Worm (Caenorhabditis elegans) whole organism, late embryonic: ENCODE data around the gene slc-17.4.

Source experiments
- che-1 ChIP-seq: sonication (generic microtip); optimal IDR thresholded peaks from 2 replicates; lab custom pipeline; 2016; ENCODE audit warnings: mild to moderate bottlenecking, missing genetic modification characterization, missing compliant biosample characterization
- lin-11 ChIP-seq: fragments of 200-800 bp; sonication (Bioruptor generic); optimal IDR thresholded peaks from 2 replicates; lab custom pipeline; 2018; ENCODE audit warnings: mild to moderate bottlenecking, missing genetic modification characterization, missing compliant biosample characterization
- pha-2 ChIP-seq: sonication (generic microtip); optimal IDR thresholded peaks from 2 replicates; lab custom pipeline; 2017; ENCODE audit warnings: mild to moderate bottlenecking, missing genetic modification characterization, missing compliant biosample characterization
- unc-86 ChIP-seq: sonication (generic microtip); optimal IDR thresholded peaks from 2 replicates; lab custom pipeline; 2016; ENCODE audit warnings: missing genetic modification characterization, missing compliant biosample characterization
- zip-5 ChIP-seq: sonication (generic microtip); optimal IDR thresholded peaks from 2 replicates; lab custom pipeline; 2016; ENCODE audit warnings: missing genetic modification characterization, missing compliant biosample characterization

ce11 chrIV:17292350-17292749 is 817 bp upstream of the slc-17.4 start:
- TF ChIP-seq unc-86 (no peak), pha-2 (tag; lab: Kevin White, UChicago) (no peak), lin-11 (tag; lab: Kevin White, UChicago) (no peak), che-1 (tag; lab: Kevin White, UChicago) (no peak), zip-5 (tag; lab: Kevin White, UChicago) (no peak)
